Fruit fly (Drosophila melanogaster): ENCODE results near the gene CG4230.

DNA sequence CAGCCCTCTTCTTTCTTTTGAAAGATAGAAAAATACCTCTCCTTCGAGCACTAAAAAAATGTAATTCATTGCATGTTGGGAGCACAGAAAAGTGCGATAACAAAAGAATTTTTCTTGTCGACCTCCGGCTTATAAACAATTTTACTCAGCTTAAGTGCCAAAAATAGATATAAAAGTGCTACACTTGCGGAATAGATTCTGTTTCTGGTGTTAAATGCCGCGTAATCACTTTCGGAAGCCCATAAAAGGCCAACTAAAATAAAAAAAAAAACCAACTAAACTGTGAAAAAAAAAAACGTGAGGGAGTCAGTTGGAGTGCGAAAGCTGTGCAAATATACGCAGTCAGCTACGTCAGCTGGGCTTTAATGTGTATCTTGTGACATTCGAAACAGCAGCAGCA is 6.4 kb upstream of the CG4230 start:
- no peak for TF ChIP-seq pad (GFP tag; optimal IDR thresholded peaks at IDR 0.05)
- TF ChIP-seq toe (GFP tag; optimal IDR thresholded peaks at IDR 0.05) = no peak
- no peak for TF ChIP-seq CG11617 (GFP tag; optimal IDR thresholded peaks at IDR 0.05)
- no peak for TF ChIP-seq Clk (GFP tag; optimal IDR thresholded peaks at IDR 0.05)
- no peak for TF ChIP-seq CG7101 (tag; optimal IDR thresholded peaks at IDR 0.05)
- TF ChIP-seq CG12768 (GFP tag; optimal IDR thresholded peaks at IDR 0.05) = no peak
- no peak for TF ChIP-seq Mnt (GFP tag; optimal IDR thresholded peaks at IDR 0.05)
- no peak for TF ChIP-seq kay (GFP tag; ENCODE audit: borderline replicate concordance)

Data from whole organism, adult.